Fruit fly (Drosophila melanogaster) whole organism, embryonic: ENCODE measurements around the gene CG9757.

ENCODE experiments used
- CG10543 ChIP-seq: fragments of 200-800 bp; sonication (Bioruptor generic); optimal IDR thresholded peaks from 3 replicates; lab custom pipeline; 2017; ENCODE audit warnings: missing biosample characterization, mild to moderate bottlenecking, missing genetic modification characterization, moderate library complexity
- CG11085 ChIP-seq: fragments of 200-800 bp; sonication (Bioruptor generic); IDR thresholded peaks from 2 replicates; pipeline ENCODE4 v1.3.6; 2022; ENCODE audit warnings: missing biosample characterization, missing genetic modification characterization
- CG12744 ChIP-seq: fragments of 200-800 bp; sonication (Bioruptor generic); optimal IDR thresholded peaks from 2 replicates; lab custom pipeline; 2016; ENCODE audit warnings: missing biosample characterization, missing genetic modification characterization
- CG15073 ChIP-seq: fragments of 200-800 bp; sonication (Bioruptor generic); optimal IDR thresholded peaks from 2 replicates; lab custom pipeline; 2016; ENCODE audit warnings: missing biosample characterization, missing genetic modification characterization
- CG18011 ChIP-seq: fragments of 200-800 bp; sonication (Bioruptor generic); optimal IDR thresholded peaks from 2 replicates; lab custom pipeline; 2017; ENCODE audit warnings: missing biosample characterization, missing genetic modification characterization, mild to moderate bottlenecking, moderate library complexity, missing genotype
- CG2889 ChIP-seq: fragments of 200-800 bp; sonication (Bioruptor generic); IDR thresholded peaks from 3 replicates; pipeline ENCODE4 v1.3.6; 2022; ENCODE audit warnings: missing biosample characterization, missing genetic modification characterization
- CG30403 ChIP-seq: fragments of 200-800 bp; sonication (Bioruptor generic); optimal IDR thresholded peaks from 3 replicates; lab custom pipeline; 2016; ENCODE audit warnings: missing biosample characterization, missing genetic modification characterization
- CG30431 ChIP-seq: fragments of 200-800 bp; sonication (Bioruptor generic); optimal IDR thresholded peaks from 2 replicates; lab custom pipeline; 2017; ENCODE audit warnings: missing biosample characterization, missing genetic modification characterization
- CG32767 ChIP-seq: fragments of 200-800 bp; sonication (Bioruptor generic); IDR thresholded peaks from 2 replicates; pipeline ENCODE4 v1.3.6; 2022; ENCODE audit warnings: missing biosample characterization, missing genetic modification characterization
- CG33557 ChIP-seq: fragments of 200-800 bp; sonication (Bioruptor generic); optimal IDR thresholded peaks from 2 replicates; lab custom pipeline; 2019; ENCODE audit warnings: missing biosample characterization, mild to moderate bottlenecking, missing genetic modification characterization, moderate library complexity
- CG3407 ChIP-seq: fragments of 200-800 bp; sonication (Bioruptor generic); optimal IDR thresholded peaks from 2 replicates; lab custom pipeline; 2018; ENCODE audit warnings: missing biosample characterization, mild to moderate bottlenecking, missing genetic modification characterization
- CG4424 ChIP-seq: fragments of 200-800 bp; sonication (Bioruptor generic); optimal IDR thresholded peaks from 3 replicates; lab custom pipeline; 2016; ENCODE audit warnings: missing biosample characterization, missing genetic modification characterization
- CG4820 ChIP-seq: fragments of 200-800 bp; sonication (Bioruptor generic); optimal IDR thresholded peaks from 3 replicates; lab custom pipeline; 2016; ENCODE audit warnings: missing biosample characterization, missing genetic modification characterization
- CG4854 ChIP-seq: fragments of 200-800 bp; sonication (Bioruptor generic); optimal IDR thresholded peaks from 2 replicates; lab custom pipeline; 2016; ENCODE audit warnings: missing biosample characterization, missing genetic modification characterization, inconsistent platforms
- CG5245 ChIP-seq: fragments of 200-800 bp; sonication (Bioruptor generic); optimal IDR thresholded peaks from 3 replicates; lab custom pipeline; 2016; ENCODE audit warnings: missing biosample characterization, missing genetic modification characterization
- CG6683 ChIP-seq: fragments of 200-800 bp; sonication (Bioruptor generic); optimal IDR thresholded peaks from 2 replicates; lab custom pipeline; 2017; ENCODE audit warnings: missing biosample characterization, mild to moderate bottlenecking, missing genetic modification characterization, missing genetic modification reagents
- CG7745 ChIP-seq: fragments of 200-800 bp; sonication (Bioruptor generic); optimal IDR thresholded peaks from 2 replicates; lab custom pipeline; 2018; ENCODE audit warnings: missing biosample characterization, mild to moderate bottlenecking, missing genetic modification characterization, moderate library complexity
- CG7963 ChIP-seq: fragments of 200-800 bp; sonication (Bioruptor generic); IDR thresholded peaks from 3 replicates; pipeline ENCODE4 v1.3.6; 2022; ENCODE audit warnings: missing biosample characterization, missing genetic modification characterization; ENCODE audit not compliant: partially characterized antibody
- CG9437 ChIP-seq: fragments of 200-800 bp; sonication (Bioruptor generic); optimal IDR thresholded peaks from 2 replicates; lab custom pipeline; 2018; ENCODE audit warnings: missing biosample characterization, mild to moderate bottlenecking, missing genetic modification characterization
- Dip3 ChIP-seq: fragments of 200-800 bp; sonication (Bioruptor generic); optimal IDR thresholded peaks from 3 replicates; lab custom pipeline; 2016; ENCODE audit warnings: missing biosample characterization, missing genetic modification characterization
- HLH4C ChIP-seq: fragments of 200-800 bp; sonication (Bioruptor generic); IDR thresholded peaks from 3 replicates; pipeline ENCODE4 v1.3.6; 2022; ENCODE audit warnings: missing biosample characterization, missing genetic modification characterization; ENCODE audit not compliant: partially characterized antibody
- HmgD ChIP-seq: fragments of 200-800 bp; sonication (Bioruptor generic); optimal IDR thresholded peaks from 3 replicates; lab custom pipeline; 2016; ENCODE audit warnings: missing biosample characterization, missing genetic modification characterization
- Hr39 ChIP-seq: fragments of >200 bp; optimal IDR thresholded peaks from 2 replicates; lab custom pipeline; 2017
- Lhr ChIP-seq: fragments of 200-800 bp; sonication (Bioruptor generic); optimal IDR thresholded peaks from 3 replicates; lab custom pipeline; 2017; ENCODE audit warnings: mild to moderate bottlenecking, missing biosample characterization, missing genetic modification reagents, missing genetic modification characterization
- Mad ChIP-seq: fragments of 200-800 bp; sonication (Bioruptor generic); optimal IDR thresholded peaks from 2 replicates; lab custom pipeline; 2016; ENCODE audit warnings: missing biosample characterization, missing genetic modification characterization
- Spps ChIP-seq: fragments of 200-800 bp; sonication (Bioruptor generic); optimal IDR thresholded peaks from 2 replicates; lab custom pipeline; 2018; ENCODE audit warnings: missing biosample characterization, mild to moderate bottlenecking, missing genetic modification characterization
- Ssrp ChIP-seq: fragments of 200-800 bp; sonication (Bioruptor generic); optimal IDR thresholded peaks from 2 replicates; lab custom pipeline; 2018; ENCODE audit warnings: missing biosample characterization, mild to moderate bottlenecking, missing genetic modification characterization, moderate library complexity
- TFAM ChIP-seq: fragments of 200-800 bp; sonication (Bioruptor generic); optimal IDR thresholded peaks from 2 replicates; lab custom pipeline; 2017; ENCODE audit warnings: missing biosample characterization, missing genetic modification characterization, inconsistent platforms
- ac ChIP-seq: fragments of 200-800 bp; sonication (Bioruptor generic); optimal IDR thresholded peaks from 3 replicates; lab custom pipeline; 2017; ENCODE audit warnings: missing biosample characterization, mild to moderate bottlenecking, missing genetic modification characterization
- al ChIP-seq: fragments of 200-800 bp; sonication (Bioruptor generic); IDR thresholded peaks from 2 replicates; pipeline ENCODE4 v1.3.6; 2022; ENCODE audit warnings: missing biosample characterization, missing genetic modification characterization
- bcd ChIP-seq: fragments of 200-800 bp; sonication (Bioruptor generic); optimal IDR thresholded peaks from 2 replicates; lab custom pipeline; 2017; ENCODE audit warnings: missing biosample characterization, mild to moderate bottlenecking, missing genetic modification characterization
- cad ChIP-seq: fragments of >200 bp; optimal IDR thresholded peaks from 2 replicates; lab custom pipeline; 2017; ENCODE audit warnings: missing biosample characterization, missing genetic modification characterization
- danr ChIP-seq: fragments of 200-800 bp; sonication (Bioruptor generic); IDR thresholded peaks from 2 replicates; pipeline ENCODE4 v1.3.6; 2022; ENCODE audit warnings: missing biosample characterization, missing genetic modification characterization
- dati ChIP-seq: fragments of 200-800 bp; sonication (Bioruptor generic); IDR thresholded peaks from 2 replicates; pipeline ENCODE4 v1.3.6; 2022; ENCODE audit warnings: missing biosample characterization, missing genetic modification characterization
- emc ChIP-seq: fragments of 200-800 bp; sonication (Bioruptor generic); optimal IDR thresholded peaks from 2 replicates; lab custom pipeline; 2016; ENCODE audit warnings: missing biosample characterization, missing genetic modification characterization
- ewg ChIP-seq: fragments of 200-800 bp; sonication (Bioruptor generic); optimal IDR thresholded peaks from 3 replicates; lab custom pipeline; 2017; ENCODE audit warnings: mild to moderate bottlenecking, missing biosample characterization, missing genetic modification reagents, missing genetic modification characterization
- hth ChIP-seq: fragments of >200 bp; optimal IDR thresholded peaks from 2 replicates; lab custom pipeline; 2017; ENCODE audit warnings: inconsistent platforms
- inv ChIP-seq: fragments of 200-800 bp; sonication (Bioruptor generic); IDR thresholded peaks from 2 replicates; pipeline ENCODE4 v1.3.6; 2022; ENCODE audit warnings: missing biosample characterization, missing genetic modification characterization; ENCODE audit not compliant: partially characterized antibody
- luna ChIP-seq: fragments of 200-800 bp; sonication (Bioruptor generic); optimal IDR thresholded peaks from 2 replicates; lab custom pipeline; 2016; ENCODE audit warnings: missing biosample characterization, missing genetic modification characterization
- odd ChIP-seq: fragments of 200-800 bp; sonication (Bioruptor generic); optimal IDR thresholded peaks from 2 replicates; lab custom pipeline; 2017; ENCODE audit warnings: missing biosample characterization, mild to moderate bottlenecking, missing genetic modification characterization
- pb ChIP-seq: fragments of 200-800 bp; sonication (Bioruptor generic); optimal IDR thresholded peaks from 3 replicates; lab custom pipeline; 2016; ENCODE audit warnings: missing biosample characterization, missing genetic modification characterization
- sisA ChIP-seq: fragments of 200-800 bp; sonication (Bioruptor generic); IDR thresholded peaks from 2 replicates; pipeline ENCODE4 v1.3.6; 2022; ENCODE audit warnings: missing biosample characterization, missing genetic modification characterization
- stwl ChIP-seq: fragments of 200-800 bp; sonication (Bioruptor generic); optimal IDR thresholded peaks from 3 replicates; lab custom pipeline; 2018; ENCODE audit warnings: missing biosample characterization, mild to moderate bottlenecking, missing genetic modification characterization, moderate library complexity
- tx ChIP-seq: fragments of 200-800 bp; sonication (Bioruptor generic); optimal IDR thresholded peaks from 2 replicates; lab custom pipeline; 2016; ENCODE audit warnings: missing biosample characterization, missing genetic modification characterization
- unc-4 ChIP-seq: fragments of 200-800 bp; sonication (Bioruptor generic); IDR thresholded peaks from 2 replicates; pipeline ENCODE4 v1.3.6; 2022; ENCODE audit warnings: missing biosample characterization, missing genetic modification characterization; ENCODE audit not compliant: partially characterized antibody
- z ChIP-seq: fragments of 200-800 bp; sonication (Bioruptor generic); IDR thresholded peaks from 3 replicates; pipeline ENCODE4 v1.3.6; 2022; ENCODE audit warnings: missing biosample characterization, missing genetic modification characterization

Gene CG9757

dm6 chr3R:13659865-13660738, 47.9 kb upstream of the CG9757 start, which contains the start of gene Hrb87F (continued):
- TF ChIP-seq HmgD (GFP tag; lab: Kevin White, UChicago), result no peak
- no peak for TF ChIP-seq CG4820 (GFP tag; lab: Kevin White, UChicago)
- TF ChIP-seq CG4424 (GFP tag; lab: Kevin White, UChicago), result no peak
- no peak for TF ChIP-seq unc-4 (GFP tag; lab: Robert Waterston, UW)
- no peak for TF ChIP-seq CG33557 (GFP tag; lab: Kevin White, UChicago)
- no peak for TF ChIP-seq Mad (GFP tag; lab: Kevin White, UChicago)
- no peak for TF ChIP-seq odd (GFP tag; lab: Kevin White, UChicago)
- TF ChIP-seq al (GFP tag; lab: Robert Waterston, UW), result no peak
- TF ChIP-seq HLH4C (GFP tag; lab: Robert Waterston, UW), result no peak
- no peak for TF ChIP-seq tx (GFP tag; lab: Kevin White, UChicago)
- no peak for TF ChIP-seq CG30431 (GFP tag; lab: Kevin White, UChicago)
- no peak for TF ChIP-seq luna (GFP tag; lab: Kevin White, UChicago)
- TF ChIP-seq Hr39 (lab: Kevin White, UChicago), result no peak
- TF ChIP-seq Spps (tag; lab: Kevin White, UChicago), result no peak
- no peak for TF ChIP-seq pb (GFP tag; lab: Kevin White, UChicago)
- no peak for TF ChIP-seq CG10543 (GFP tag; lab: Kevin White, UChicago)
- TF ChIP-seq CG7745 (tag; lab: Kevin White, UChicago), result no peak
- no peak for TF ChIP-seq CG30403 (GFP tag; lab: Kevin White, UChicago)
- TF ChIP-seq dati (GFP tag; lab: Robert Waterston, UW), result no peak
- TF ChIP-seq sisA (GFP tag; lab: Robert Waterston, UW), result 0 out of 2 replicates have a peak, but pooled peaks have one; percentile 18
- TF ChIP-seq CG15073, result no peak
- TF ChIP-seq CG12744 (GFP tag; lab: Kevin White, UChicago), result no peak
- no peak for TF ChIP-seq emc (GFP tag; lab: Kevin White, UChicago)
- TF ChIP-seq CG18011, result peak; percentile 92
- TF ChIP-seq CG4854 (GFP tag; lab: Kevin White, UChicago), result no peak
- TF ChIP-seq CG2889 (GFP tag; lab: Robert Waterston, UW), result no peak
- 0 out of 2 replicates have a peak, but pooled peaks have one; percentile 38 for TF ChIP-seq CG11085 (GFP tag; lab: Robert Waterston, UW)
- no peak for TF ChIP-seq CG9437 (GFP tag; lab: Kevin White, UChicago)
- TF ChIP-seq CG6683 (GFP tag; lab: Kevin White, UChicago), result no peak
- no peak for TF ChIP-seq CG32767 (GFP tag; lab: Robert Waterston, UW)
- TF ChIP-seq Dip3 (GFP tag; lab: Kevin White, UChicago), result no peak
- TF ChIP-seq Ssrp (tag; lab: Kevin White, UChicago), result no peak
- TF ChIP-seq TFAM (GFP tag; lab: Kevin White, UChicago), result no peak
- no peak for TF ChIP-seq ewg (GFP tag; lab: Kevin White, UChicago)
- TF ChIP-seq danr (GFP tag; lab: Robert Waterston, UW), result no peak
- no peak for TF ChIP-seq bcd (GFP tag; lab: Kevin White, UChicago)
- no peak for TF ChIP-seq CG5245 (GFP tag; lab: Kevin White, UChicago)
- no peak for TF ChIP-seq stwl (tag; lab: Kevin White, UChicago)
- TF ChIP-seq inv (GFP tag; lab: Robert Waterston, UW), result no peak; the same call in 1 of the 2 replicates
- TF ChIP-seq CG3407, result no peak
- TF ChIP-seq z (GFP tag; lab: Robert Waterston, UW), result no peak
- TF ChIP-seq cad (GFP tag; lab: Kevin White, UChicago), result peak; percentile 15
- TF ChIP-seq ac (GFP tag; lab: Kevin White, UChicago), result no peak
- no peak for TF ChIP-seq hth
- no peak for TF ChIP-seq Lhr (GFP tag; lab: Kevin White, UChicago)
- no peak for TF ChIP-seq CG7963 (GFP tag; lab: Robert Waterston, UW)
